Worm (Caenorhabditis elegans) whole organism, young adult: ENCODE results near the gene kin-24.

Experiments
- F52B5.7 ChIP-seq: sonication (generic microtip); optimal IDR thresholded peaks from 2 replicates; lab custom pipeline; 2016; ENCODE audit warnings: mild to moderate bottlenecking, missing genetic modification characterization, missing compliant biosample characterization
- T26A5.8 ChIP-seq: sonication (generic microtip); optimal IDR thresholded peaks from 2 replicates; lab custom pipeline; 2016; ENCODE audit warnings: missing genetic modification characterization, missing compliant biosample characterization
- Y53G8AR.9 ChIP-seq: fragments of 200-800 bp; sonication (Bioruptor generic); conservative IDR thresholded peaks from 2 replicates; pipeline ENCODE4 v1.3.6; 2022; ENCODE audit warnings: missing genetic modification reagents, missing genetic modification characterization, missing compliant biosample characterization
- Y79H2A.3 ChIP-seq: fragments of 200-800 bp; sonication (Bioruptor generic); conservative IDR thresholded peaks from 2 replicates; pipeline ENCODE4 v1.3.6; 2022; ENCODE audit warnings: missing genetic modification reagents, missing genetic modification characterization, missing compliant biosample characterization
- ZK185.1 ChIP-seq: sonication (generic microtip); optimal IDR thresholded peaks from 2 replicates; lab custom pipeline; 2016; ENCODE audit warnings: mild to moderate bottlenecking, missing genetic modification characterization, missing compliant biosample characterization; ENCODE audit not compliant: poor library complexity, severe bottlenecking
- atf-7 ChIP-seq: sonication (generic microtip); optimal IDR thresholded peaks from 2 replicates; lab custom pipeline; 2017; ENCODE audit warnings: mild to moderate bottlenecking, missing genetic modification characterization, missing compliant biosample characterization
- attf-3 ChIP-seq: fragments of 200-800 bp; sonication (Bioruptor generic); conservative IDR thresholded peaks from 2 replicates; pipeline ENCODE4 v1.3.6; 2022; ENCODE audit warnings: missing genetic modification reagents, missing genetic modification characterization, missing compliant biosample characterization
- attf-5 ChIP-seq: fragments of 200-800 bp; sonication (Bioruptor generic); optimal IDR thresholded peaks from 2 replicates; lab custom pipeline; 2018; ENCODE audit warnings: mild to moderate bottlenecking, missing genetic modification characterization, missing compliant biosample characterization
- cebp-1 ChIP-seq, 2 experiments: fragments of 200-800 bp in 1 of 2; sonication (Bioruptor generic) in 1 of 2; sonication (generic microtip) in 1 of 2; IDR thresholded peaks in 1 of 2; optimal IDR thresholded peaks in 1 of 2; 2 replicates each; pipeline versions ENCODE4 v1.3.6 to Lab custom; 2017 to 2022; ENCODE audit warnings: missing compliant biosample characterization in 2 of 2, missing genetic modification characterization in 2 of 2, mild to moderate bottlenecking in 1 of 2, missing genetic modification reagents in 1 of 2, moderate library complexity in 1 of 2
- ceh-27 ChIP-seq: fragments of 200-800 bp; sonication (Bioruptor generic); optimal IDR thresholded peaks from 2 replicates; lab custom pipeline; 2018; ENCODE audit warnings: mild to moderate bottlenecking, missing genetic modification characterization, moderate library complexity, missing compliant biosample characterization
- ceh-58 ChIP-seq: fragments of 200-800 bp; sonication (Bioruptor generic); IDR thresholded peaks from 2 replicates; pipeline ENCODE4 v1.3.6; 2022; ENCODE audit warnings: missing genetic modification characterization, missing compliant biosample characterization
- dpl-1 ChIP-seq: fragments of 150-350 bp; optimal IDR thresholded peaks from 2 replicates; lab custom pipeline; 2014; ENCODE audit warnings: missing biosample characterization, missing genetic modification reagents, missing genetic modification characterization
- let-607 ChIP-seq, 2 experiments: fragments of 200-800 bp in 1 of 2; sonication (Bioruptor generic) in 1 of 2; sonication (generic microtip) in 1 of 2; optimal IDR thresholded peaks; 2 replicates each; lab custom pipeline; 2016 to 2018; ENCODE audit warnings: mild to moderate bottlenecking in 2 of 2, missing compliant biosample characterization in 2 of 2, missing genetic modification characterization in 2 of 2, moderate library complexity in 2 of 2, missing genotype in 1 of 2
- lin-40 ChIP-seq: sonication (generic microtip); optimal IDR thresholded peaks from 2 replicates; lab custom pipeline; 2016; ENCODE audit warnings: missing genetic modification characterization, mild to moderate bottlenecking, missing compliant biosample characterization, missing genotype, missing genetic modification reagents
- lin-54 ChIP-seq: fragments of 200-800 bp; sonication (Bioruptor generic); optimal IDR thresholded peaks from 2 replicates; lab custom pipeline; 2018; ENCODE audit warnings: mild to moderate bottlenecking, missing genetic modification characterization, missing compliant biosample characterization
- lsl-1 ChIP-seq: fragments of 200-800 bp; sonication (Bioruptor generic); optimal IDR thresholded peaks from 2 replicates; lab custom pipeline; 2018; ENCODE audit warnings: mild to moderate bottlenecking, missing genetic modification characterization, moderate library complexity, missing compliant biosample characterization
- madf-3 ChIP-seq: fragments of 200-800 bp; sonication (Bioruptor generic); IDR thresholded peaks from 2 replicates; pipeline ENCODE4 v1.3.6; 2022; ENCODE audit warnings: missing genetic modification reagents, missing genetic modification characterization, missing compliant biosample characterization
- mcd-1 ChIP-seq: fragments of 200-800 bp; sonication (Bioruptor generic); IDR thresholded peaks from 2 replicates; pipeline ENCODE4 v1.3.6; 2022; ENCODE audit warnings: missing genetic modification reagents, missing genetic modification characterization, missing compliant biosample characterization
- nfya-1 ChIP-seq: sonication (generic microtip); optimal IDR thresholded peaks from 2 replicates; lab custom pipeline; 2017; ENCODE audit warnings: antibody characterized with exemption, missing compliant biosample characterization, missing genetic modification characterization, borderline replicate concordance; ENCODE audit not compliant: insufficient read depth
- nfya-2 ChIP-seq: fragments of 200-800 bp; sonication (Bioruptor generic); IDR thresholded peaks from 2 replicates; pipeline ENCODE4 v1.3.6; 2022; ENCODE audit warnings: missing genetic modification reagents, missing genetic modification characterization, missing compliant biosample characterization
- nfyb-1 ChIP-seq: fragments of 200-800 bp; sonication (Bioruptor generic); IDR thresholded peaks from 2 replicates; pipeline ENCODE4 v1.3.6; 2022; ENCODE audit warnings: missing genetic modification reagents, missing genetic modification characterization, missing compliant biosample characterization
- nhr-120 ChIP-seq: fragments of 200-800 bp; sonication (Bioruptor generic); IDR thresholded peaks from 2 replicates; pipeline ENCODE4 v1.3.6; 2022; ENCODE audit warnings: missing genetic modification characterization, missing compliant biosample characterization
- nhr-179 ChIP-seq: sonication (generic microtip); optimal IDR thresholded peaks from 2 replicates; lab custom pipeline; 2016; ENCODE audit warnings: mild to moderate bottlenecking, missing genetic modification characterization, missing compliant biosample characterization
- nhr-80 ChIP-seq: sonication (generic microtip); optimal IDR thresholded peaks from 2 replicates; lab custom pipeline; 2016; ENCODE audit warnings: missing genetic modification characterization, missing compliant biosample characterization
- pha-4 ChIP-seq: fragments of 150-350 bp; sonication (generic microtip); optimal IDR thresholded peaks from 2 replicates; lab custom pipeline; 2014; ENCODE audit warnings: missing biosample characterization, missing genetic modification reagents, missing genetic modification characterization
- rcor-1 ChIP-seq: fragments of 200-800 bp; sonication (Bioruptor generic); IDR thresholded peaks from 2 replicates; pipeline ENCODE4 v1.3.6; 2022; ENCODE audit warnings: missing genetic modification reagents, missing genetic modification characterization, missing compliant biosample characterization
- sea-2 ChIP-seq: fragments of 200-800 bp; sonication (Bioruptor generic); IDR thresholded peaks from 2 replicates; pipeline ENCODE4 v1.3.6; 2022; ENCODE audit warnings: missing genetic modification characterization, missing compliant biosample characterization
- snpc-1.1 ChIP-seq: sonication (generic microtip); optimal IDR thresholded peaks from 2 replicates; lab custom pipeline; 2017; ENCODE audit warnings: missing genetic modification characterization, mild to moderate bottlenecking, missing compliant biosample characterization, antibody characterized with exemption, moderate library complexity, missing genotype, missing genetic modification reagents; ENCODE audit not compliant: insufficient read depth
- snpc-3.4 ChIP-seq: sonication (generic microtip); optimal IDR thresholded peaks from 2 replicates; lab custom pipeline; 2017; ENCODE audit warnings: missing genetic modification characterization, mild to moderate bottlenecking, missing compliant biosample characterization, antibody characterized with exemption, moderate library complexity, missing genotype, missing genetic modification reagents
- snpc-4 ChIP-seq, 5 experiments: fragments of 150-350 bp in 1 of 5; sonication (generic microtip) in 4 of 5; optimal IDR thresholded peaks; 2 replicates each; lab custom pipeline; 2014 to 2018; ENCODE audit warnings: missing genetic modification characterization in 5 of 5, missing biosample characterization in 3 of 5, antibody characterized with exemption in 2 of 5, mild to moderate bottlenecking in 2 of 5, missing compliant biosample characterization in 2 of 5, missing genotype in 2 of 5, moderate library complexity in 2 of 5, missing genetic modification reagents in 1 of 5
- tbp1 ChIP-seq: fragments of 200-800 bp; sonication (Bioruptor generic); optimal IDR thresholded peaks from 2 replicates; lab custom pipeline; 2018; ENCODE audit warnings: mild to moderate bottlenecking, missing genetic modification characterization, missing compliant biosample characterization
- tlf-1 ChIP-seq: fragments of 200-800 bp; sonication (Bioruptor generic); optimal IDR thresholded peaks from 2 replicates; lab custom pipeline; 2018; ENCODE audit warnings: mild to moderate bottlenecking, missing genetic modification characterization, missing compliant biosample characterization
- unc-130 ChIP-seq: sonication (generic microtip); optimal IDR thresholded peaks from 2 replicates; lab custom pipeline; 2016; ENCODE audit warnings: missing genetic modification reagents, missing genetic modification characterization, missing compliant biosample characterization
- xnd-1 ChIP-seq: sonication (generic microtip); optimal IDR thresholded peaks from 2 replicates; lab custom pipeline; 2016; ENCODE audit warnings: missing genotype, missing genetic modification reagents, missing genetic modification characterization, missing compliant biosample characterization

The kin-24 gene

ce11 chrIV:9884257-9884656 is 43.4 kb upstream of the kin-24 start, which contains the start of the genes prp-18 and mccc-1 (continued):
- TF ChIP-seq madf-3 (no peak), tlf-1 (GFP tag; lab: Kevin White, UChicago) (no peak), snpc-3.4 (tag; lab: Kevin White, UChicago) (peak; percentile 8), tbp1 (GFP tag; lab: Kevin White, UChicago) (no peak), unc-130 (GFP tag; lab: Kevin White, UChicago) (peak; percentile 2), F52B5.7 (tag; lab: Kevin White, UChicago) (no peak), lin-54 (GFP tag; lab: Kevin White, UChicago) (no peak), sea-2 (GFP tag; lab: Robert Waterston, UW) (no peak), pha-4 (tag; lab: Kevin White, UChicago) (no peak), dpl-1 (GFP tag; lab: Kevin White, UChicago) (peak; percentile 20), mcd-1 (GFP tag; lab: Robert Waterston, UW) (peak; percentile 89), nfya-1 (tag; lab: Kevin White, UChicago) (no peak), nfya-2 (no peak), nhr-179 (tag; lab: Kevin White, UChicago) (no peak), lsl-1 (peak; percentile 40)

ce11 chrIV:9878893-9879379 is 38.1 kb upstream of the kin-24 start, which contains the start of gene nhr-4:
Gene nhr-4, plus strand, starts transcription at chrIV:9879329.
- TF ChIP-seq lsl-1: no peak
- TF ChIP-seq Y79H2A.3 (GFP tag; lab: Robert Waterston, UW): no peak
- no peak for TF ChIP-seq xnd-1 (tag; lab: Kevin White, UChicago)

DNA sequence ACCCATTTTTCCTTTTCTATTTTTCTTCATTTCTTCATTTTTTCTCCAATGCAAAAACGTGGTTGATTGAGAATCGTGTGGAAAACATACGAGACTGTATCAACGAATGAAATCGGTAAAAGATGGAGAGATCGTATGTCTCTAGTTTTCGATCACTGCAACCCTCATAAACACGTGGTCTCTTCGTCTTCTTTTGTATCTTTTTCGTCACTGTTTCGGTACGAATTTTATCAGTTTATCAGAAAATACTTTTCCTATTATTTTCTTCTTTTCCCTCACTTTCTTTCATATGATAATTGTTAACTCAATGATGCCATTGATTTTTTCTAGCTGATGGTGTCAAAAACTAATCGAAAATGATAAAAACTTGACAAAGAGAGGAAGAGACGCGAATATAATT is 34.8 kb upstream of the kin-24 start:
- TF ChIP-seq lin-40 (tag; lab: Kevin White, UChicago) (peak; percentile 52), atf-7 (peak; percentile 0), attf-5 (peak; percentile 14), ZK185.1 (tag; lab: Kevin White, UChicago) (no peak), rcor-1 (GFP tag; lab: Robert Waterston, UW) (no peak), let-607 (tag; optimal IDR thresholded peaks at IDR 0.05; lab: Kevin White, UChicago) (peak in 1 of 2 experiments; percentile 8), attf-3 (GFP tag; lab: Robert Waterston, UW) (no peak), snpc-1.1 (tag; lab: Kevin White, UChicago) (no peak), snpc-4 (GFP tag; optimal IDR thresholded peaks at IDR 0.05; lab: Kevin White, UChicago) (no peak), snpc-4 (tag; optimal IDR thresholded peaks at IDR 0.05; lab: Kevin White, UChicago) (no peak), cebp-1 (GFP tag; IDR thresholded peaks at IDR 0.05; lab: Robert Waterston, UW) (no peak), cebp-1 (tag; optimal IDR thresholded peaks at IDR 0.05; lab: Kevin White, UChicago) (peak; percentile 47), nhr-120 (GFP tag; lab: Robert Waterston, UW) (no peak), nhr-80 (peak; percentile 89), ceh-27 (GFP tag; lab: Kevin White, UChicago) (no peak), nfya-2 (no peak), Y53G8AR.9 (GFP tag; lab: Robert Waterston, UW) (no peak), nfyb-1 (no peak), T26A5.8 (tag; lab: Kevin White, UChicago) (no peak), ceh-58 (GFP tag; lab: Robert Waterston, UW) (no peak)
